Worm (Caenorhabditis elegans) whole organism, L3 larva: Measurements from ENCODE around the gene F21C10.18.

Experiments used
- ceh-9 ChIP-seq: sonication (generic microtip); optimal IDR thresholded peaks from 2 replicates; lab custom pipeline; 2018; ENCODE audit warnings: missing biosample characterization, missing genetic modification characterization
- egl-27 ChIP-seq: sonication (generic microtip); optimal IDR thresholded peaks from 4 replicates; lab custom pipeline; 2017; ENCODE audit warnings: missing biosample characterization, missing genetic modification reagents, missing genetic modification characterization
- elt-3 ChIP-seq, 3 experiments: fragments of 150-350 bp in 1 of 3; sonication (generic microtip) in 2 of 3; optimal IDR thresholded peaks; 2 replicates in 2 of 3; 4 replicates in 1 of 3; lab custom pipeline; 2014 to 2017; ENCODE audit warnings: missing biosample characterization in 3 of 3, missing genetic modification characterization in 3 of 3
- fkh-10 ChIP-seq: sonication (generic microtip); optimal IDR thresholded peaks from 2 replicates; lab custom pipeline; 2017; ENCODE audit warnings: missing biosample characterization, missing genetic modification reagents, missing genetic modification characterization
- fkh-2 ChIP-seq: fragments of 150-350 bp; optimal IDR thresholded peaks from 2 replicates; lab custom pipeline; 2014; ENCODE audit warnings: missing biosample characterization, missing genetic modification reagents, missing genetic modification characterization
- jun-1 ChIP-seq: fragments of 150-350 bp; optimal IDR thresholded peaks from 2 replicates; lab custom pipeline; 2014; ENCODE audit warnings: missing biosample characterization, missing genetic modification reagents, missing genetic modification characterization
- nhr-11 ChIP-seq: fragments of 150-350 bp; optimal IDR thresholded peaks from 2 replicates; lab custom pipeline; 2014; ENCODE audit warnings: missing biosample characterization, missing genetic modification characterization
- nhr-28 ChIP-seq: fragments of 150-350 bp; optimal IDR thresholded peaks from 2 replicates; lab custom pipeline; 2014; ENCODE audit warnings: missing biosample characterization, missing genetic modification characterization
- pqm-1 ChIP-seq: fragments of 150-350 bp; optimal IDR thresholded peaks from 2 replicates; lab custom pipeline; 2017; ENCODE audit warnings: missing biosample characterization, missing genetic modification characterization, inconsistent platforms
- tbx-2 ChIP-seq: sonication (generic microtip); optimal IDR thresholded peaks from 2 replicates; lab custom pipeline; 2016; ENCODE audit warnings: mild to moderate bottlenecking, missing genetic modification characterization, missing compliant biosample characterization
- unc-39 ChIP-seq: sonication (generic microtip); optimal IDR thresholded peaks from 4 replicates; lab custom pipeline; 2017; ENCODE audit warnings: missing biosample characterization, missing genetic modification characterization
- unc-62 ChIP-seq: fragments of 150-350 bp; sonication (generic microtip); optimal IDR thresholded peaks from 4 replicates; lab custom pipeline; 2014; ENCODE audit warnings: missing biosample characterization, missing genetic modification reagents, missing genetic modification characterization
- zag-1 ChIP-seq: fragments of 150-350 bp; optimal IDR thresholded peaks from 2 replicates; lab custom pipeline; 2014; ENCODE audit warnings: missing biosample characterization, missing genetic modification characterization
- ztf-4 ChIP-seq: fragments of 150-350 bp; optimal IDR thresholded peaks from 2 replicates; lab custom pipeline; 2014; ENCODE audit warnings: missing biosample characterization, missing genetic modification characterization

- TF ChIP-seq nhr-11: no peak
- no peak for TF ChIP-seq egl-27 (tag; lab: Kevin White, UChicago)
- TF ChIP-seq unc-39 (tag; lab: Kevin White, UChicago): no peak
- TF ChIP-seq jun-1 (tag; lab: Kevin White, UChicago): no peak
- TF ChIP-seq fkh-10: no peak
- no peak for TF ChIP-seq unc-62
- no peak for TF ChIP-seq elt-3 (tag; optimal IDR thresholded peaks at IDR 0.05; lab: Kevin White, UChicago)
- TF ChIP-seq zag-1 (tag; lab: Kevin White, UChicago): no peak
- TF ChIP-seq fkh-2 (tag; lab: Kevin White, UChicago): no peak
- TF ChIP-seq ceh-9 (tag; lab: Kevin White, UChicago): no peak
- peak; percentile 13 for TF ChIP-seq pqm-1
- no peak for TF ChIP-seq tbx-2
- no peak for TF ChIP-seq ztf-4 (tag; lab: Kevin White, UChicago)
- TF ChIP-seq nhr-28 (tag; lab: Kevin White, UChicago): no peak
Observed at ce11 chrV:9146196-9146595, 37.9 kb downstream of the F21C10.18 start.
